Worm (Caenorhabditis elegans): ENCODE data around the gene pde-3.
A peak's percentile ranks its signal among the peaks of the same experiment; 100 is the strongest.

The pde-3 gene

ce11 chrII:14928766-14929165 is 9.3 kb downstream of the pde-3 start:
- TF ChIP-seq nhr-12 (tag; optimal IDR thresholded peaks at IDR 0.05) = no peak

- TF ChIP-seq pha-4 (tag; optimal IDR thresholded peaks at IDR 0.05) = no peak
Observed at ce11 chrII:14935431-14936071, 16.0 kb downstream of the pde-3 start.

ce11 chrII:14938319-14938718 is 18.8 kb downstream of the pde-3 start:
- TF ChIP-seq mls-2 (tag; optimal IDR thresholded peaks at IDR 0.05) (no peak), nhr-237 (tag; optimal IDR thresholded peaks at IDR 0.05) (no peak), ztf-11 (tag; optimal IDR thresholded peaks at IDR 0.05) (no peak), snpc-4 (tag; optimal IDR thresholded peaks at IDR 0.05) (no peak), lin-32 (GFP tag; optimal IDR thresholded peaks at IDR 0.05) (no peak), ces-1 (GFP tag; optimal IDR thresholded peaks at IDR 0.05) (peak; percentile 95)

ce11 chrII:14940325-14940724 is 20.8 kb downstream of the pde-3 start:
- TF ChIP-seq ces-1 (GFP tag; optimal IDR thresholded peaks at IDR 0.05) (peak; percentile 70), elt-3 (tag; optimal IDR thresholded peaks at IDR 0.05) (no peak)

ce11 chrII:14940980-14941379 is 21.5 kb downstream of the pde-3 start:
- TF ChIP-seq ceh-43 (GFP tag; optimal IDR thresholded peaks at IDR 0.05) = no peak
- TF ChIP-seq ceh-83 (GFP tag; optimal IDR thresholded peaks at IDR 0.05) = no peak
- TF ChIP-seq snpc-4 (tag; optimal IDR thresholded peaks at IDR 0.05) = no peak
- TF ChIP-seq tbx-8 (GFP tag; optimal IDR thresholded peaks at IDR 0.05) = no peak
- TF ChIP-seq mls-2 (tag; optimal IDR thresholded peaks at IDR 0.05) = no peak
- TF ChIP-seq flh-1 (GFP tag; optimal IDR thresholded peaks at IDR 0.05) = no peak
- no peak for TF ChIP-seq unc-39 (tag; optimal IDR thresholded peaks at IDR 0.05)
- no peak for TF ChIP-seq mab-5 (tag; optimal IDR thresholded peaks at IDR 0.05)
- no peak for TF ChIP-seq zip-8 (tag; optimal IDR thresholded peaks at IDR 0.05)
- TF ChIP-seq elt-1 (tag; optimal IDR thresholded peaks at IDR 0.05; ENCODE audit: borderline replicate concordance, insufficient read depth) = no peak
- TF ChIP-seq sptf-1 (tag; optimal IDR thresholded peaks at IDR 0.05) = no peak
- no peak for TF ChIP-seq mep-1 (tag; optimal IDR thresholded peaks at IDR 0.05)
- no peak for TF ChIP-seq blmp-1 (tag; optimal IDR thresholded peaks at IDR 0.05)

ce11 chrII:14945518-14945917 is 26.0 kb downstream of the pde-3 start:
- TF ChIP-seq mls-2 (tag; optimal IDR thresholded peaks at IDR 0.05) (no peak), snpc-4 (tag; optimal IDR thresholded peaks at IDR 0.05) (no peak), ces-1 (GFP tag; optimal IDR thresholded peaks at IDR 0.05) (no peak), bed-3 (GFP tag; optimal IDR thresholded peaks at IDR 0.05) (no peak), ham-2 (GFP tag; optimal IDR thresholded peaks at IDR 0.05) (no peak), nhr-2 (tag; optimal IDR thresholded peaks at IDR 0.05) (no peak), nhr-237 (tag; optimal IDR thresholded peaks at IDR 0.05) (no peak), ceh-83 (GFP tag; optimal IDR thresholded peaks at IDR 0.05) (no peak), unc-120 (tag; optimal IDR thresholded peaks at IDR 0.05; ENCODE audit: poor library complexity, severe bottlenecking) (no peak), pha-4 (tag; optimal IDR thresholded peaks at IDR 0.05) (no peak), lin-13 (tag; optimal IDR thresholded peaks at IDR 0.05) (no peak)

ce11 chrII:14946545-14946944 is 27.0 kb downstream of the pde-3 start:
- TF ChIP-seq bed-3 (GFP tag; optimal IDR thresholded peaks at IDR 0.05) (no peak), hlh-1 (tag; optimal IDR thresholded peaks at IDR 0.05) (no peak), flh-1 (GFP tag; optimal IDR thresholded peaks at IDR 0.05) (no peak), ces-1 (GFP tag; optimal IDR thresholded peaks at IDR 0.05) (peak; percentile 15)
